Worm (Caenorhabditis elegans) whole organism, L4 larva: Measurements from ENCODE around the gene aly-2.

Experiments
- aly-2 ChIP-seq: sonication (generic microtip); optimal IDR thresholded peaks from 2 replicates; lab custom pipeline; 2018; ENCODE audit warnings: missing biosample characterization, missing genetic modification characterization
- cey-2 ChIP-seq: sonication (generic microtip); optimal IDR thresholded peaks from 3 replicates; lab custom pipeline; 2017; ENCODE audit warnings: missing genetic modification characterization, mild to moderate bottlenecking, missing compliant biosample characterization, antibody characterized with exemption, borderline replicate concordance; ENCODE audit not compliant: insufficient read depth
- duxl-1 ChIP-seq: sonication (generic microtip); optimal IDR thresholded peaks from 2 replicates; lab custom pipeline; 2016; ENCODE audit warnings: mild to moderate bottlenecking, missing genetic modification characterization, moderate library complexity, missing compliant biosample characterization; ENCODE audit not compliant: poor library complexity
- fos-1 ChIP-seq: fragments of 150-350 bp; optimal IDR thresholded peaks from 2 replicates; lab custom pipeline; 2014; ENCODE audit warnings: missing biosample characterization, missing genetic modification characterization
- lin-15B ChIP-seq: fragments of 150-350 bp; sonication (generic microtip); optimal IDR thresholded peaks from 3 replicates; lab custom pipeline; 2014; ENCODE audit warnings: missing biosample characterization, missing genetic modification characterization
- lin-38 ChIP-seq: fragments of 200-800 bp; sonication (Bioruptor generic); IDR thresholded peaks from 2 replicates; pipeline ENCODE4 v1.3.6; 2022; ENCODE audit warnings: missing genetic modification reagents, missing genetic modification characterization, missing compliant biosample characterization
- mxl-2 ChIP-seq: fragments of 200-800 bp; sonication (Bioruptor generic); conservative IDR thresholded peaks from 2 replicates; pipeline ENCODE4 v1.3.6; 2022; ENCODE audit warnings: missing genetic modification reagents, missing genetic modification characterization, missing compliant biosample characterization
- nhr-237 ChIP-seq: sonication (generic microtip); optimal IDR thresholded peaks from 2 replicates; lab custom pipeline; 2017; ENCODE audit warnings: missing biosample characterization, missing genetic modification characterization
- nhr-77 ChIP-seq: fragments of 150-350 bp; optimal IDR thresholded peaks from 2 replicates; lab custom pipeline; 2014; ENCODE audit warnings: missing biosample characterization, missing genetic modification characterization
- pha-4 ChIP-seq, 2 experiments: fragments of 150-350 bp in 1 of 2; fragments of 200-800 bp in 1 of 2; sonication (Bioruptor generic) in 1 of 2; IDR thresholded peaks in 1 of 2; optimal IDR thresholded peaks in 1 of 2; 2 replicates each; pipeline versions ENCODE4 v1.3.6 to Lab custom; 2014 to 2022; ENCODE audit warnings: missing genetic modification characterization in 2 of 2, missing genetic modification reagents in 2 of 2, missing biosample characterization in 1 of 2, missing compliant biosample characterization in 1 of 2
- sdz-12 ChIP-seq: fragments of 200-800 bp; sonication (Bioruptor generic); optimal IDR thresholded peaks from 2 replicates; lab custom pipeline; 2018; ENCODE audit warnings: mild to moderate bottlenecking, missing genetic modification characterization, missing compliant biosample characterization
- unc-62 ChIP-seq, 3 experiments: fragments of 150-350 bp in 1 of 3; sonication (generic microtip); optimal IDR thresholded peaks in 2 of 3; peaks in 1 of 3; 1 replicate in 1 of 3; 2 replicates in 2 of 3; lab custom pipeline; 2014 to 2017; ENCODE audit warnings: missing biosample characterization in 3 of 3, missing genetic modification characterization in 3 of 3, missing genetic modification reagents in 3 of 3, missing genotype in 1 of 3
- ztf-11 ChIP-seq: fragments of 150-350 bp; optimal IDR thresholded peaks from 2 replicates; lab custom pipeline; 2014; ENCODE audit warnings: missing biosample characterization, missing genetic modification characterization

DNA sequence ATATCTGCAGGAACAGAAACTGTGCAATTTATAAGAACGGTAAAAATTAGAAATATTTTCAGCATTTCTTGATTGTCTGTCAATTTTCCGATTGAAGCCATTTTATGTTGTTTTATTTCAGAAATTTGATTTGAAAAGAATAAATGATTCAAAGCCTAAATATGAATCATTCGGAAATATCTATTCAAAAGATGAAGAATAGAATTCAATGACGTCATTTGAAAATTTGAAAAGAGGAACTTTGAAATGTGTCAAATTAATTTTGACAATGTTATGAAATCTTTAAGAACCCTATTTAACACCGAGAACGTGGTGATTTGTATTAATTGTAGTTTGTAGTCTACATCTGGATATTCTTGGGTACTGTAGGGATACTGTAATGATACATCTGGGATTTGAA lies 45.3 kb downstream of the aly-2 start, which contains the start of gene C46C2.5:
- TF ChIP-seq nhr-237 (tag; lab: Kevin White, UChicago) (no peak), duxl-1 (no peak), unc-62 (GFP tag; optimal IDR thresholded peaks at IDR 0.05 in 1 of 2; lab: Kevin White, UChicago) (no peak), unc-62 (tag; optimal IDR thresholded peaks at IDR 0.05; lab: Kevin White, UChicago) (no peak), lin-15B (tag; lab: Kevin White, UChicago) (no peak), fos-1 (tag; lab: Kevin White, UChicago) (no peak), pha-4 (GFP tag; IDR thresholded peaks at IDR 0.05; lab: Robert Waterston, UW) (no peak), pha-4 (tag; optimal IDR thresholded peaks at IDR 0.05; lab: Kevin White, UChicago) (no peak), aly-2 (no peak), nhr-77 (tag; lab: Kevin White, UChicago) (no peak), cey-2 (tag; lab: Kevin White, UChicago) (no peak), lin-38 (GFP tag; lab: Robert Waterston, UW) (no peak), ztf-11 (tag; lab: Kevin White, UChicago) (no peak), sdz-12 (GFP tag; lab: Kevin White, UChicago) (no peak), mxl-2 (GFP tag; lab: Robert Waterston, UW) (no peak)
